Fruit fly (Drosophila melanogaster) whole organism, embryonic: ENCODE measurements around the gene CG16903.

Experiments used
- BEAF-32 ChIP-seq: fragments of 200-800 bp; sonication (Bioruptor generic); optimal IDR thresholded peaks from 3 replicates; lab custom pipeline; 2017; ENCODE audit warnings: missing biosample characterization, missing genetic modification characterization, mild to moderate bottlenecking, moderate library complexity, missing genetic modification reagents
- CG10147 ChIP-seq: fragments of 200-800 bp; sonication (Bioruptor generic); optimal IDR thresholded peaks from 2 replicates; lab custom pipeline; 2019; ENCODE audit warnings: missing biosample characterization, mild to moderate bottlenecking, missing genetic modification characterization, moderate library complexity
- CG10274 ChIP-seq: fragments of 200-800 bp; sonication (Bioruptor generic); optimal IDR thresholded peaks from 3 replicates; lab custom pipeline; 2017; ENCODE audit warnings: missing biosample characterization, mild to moderate bottlenecking, missing genetic modification characterization
- CG10543 ChIP-seq: fragments of 200-800 bp; sonication (Bioruptor generic); optimal IDR thresholded peaks from 3 replicates; lab custom pipeline; 2017; ENCODE audit warnings: missing biosample characterization, mild to moderate bottlenecking, missing genetic modification characterization, moderate library complexity
- CG12071 ChIP-seq: fragments of 200-800 bp; sonication (Bioruptor generic); optimal IDR thresholded peaks from 3 replicates; lab custom pipeline; 2018; ENCODE audit warnings: missing biosample characterization, mild to moderate bottlenecking, missing genetic modification characterization
- CG1233 ChIP-seq: fragments of 200-800 bp; sonication (Bioruptor generic); optimal IDR thresholded peaks from 4 replicates; lab custom pipeline; 2018; ENCODE audit warnings: missing biosample characterization, mild to moderate bottlenecking, missing genetic modification characterization
- CG14965 ChIP-seq: fragments of 200-800 bp; sonication (Bioruptor generic); optimal IDR thresholded peaks from 2 replicates; lab custom pipeline; 2016; ENCODE audit warnings: missing biosample characterization, missing genetic modification characterization, borderline replicate concordance
- CG15514 ChIP-seq: fragments of 200-800 bp; sonication (Bioruptor generic); optimal IDR thresholded peaks from 3 replicates; lab custom pipeline; 2017; ENCODE audit warnings: missing biosample characterization, missing genetic modification characterization, mild to moderate bottlenecking, moderate library complexity, missing genetic modification reagents
- CG17359 ChIP-seq: fragments of 200-800 bp; sonication (Bioruptor generic); optimal IDR thresholded peaks from 3 replicates; lab custom pipeline; 2018; ENCODE audit warnings: missing biosample characterization, mild to moderate bottlenecking, missing genetic modification characterization, moderate library complexity
- CG18476 ChIP-seq: fragments of 200-800 bp; sonication (Bioruptor generic); optimal IDR thresholded peaks from 2 replicates; lab custom pipeline; 2016; ENCODE audit warnings: missing biosample characterization, mild to moderate bottlenecking, missing genetic modification characterization
- CG3065 ChIP-seq: fragments of 200-800 bp; sonication (Bioruptor generic); optimal IDR thresholded peaks from 2 replicates; lab custom pipeline; 2016; ENCODE audit warnings: missing biosample characterization, missing genetic modification characterization
- CG4360 ChIP-seq: fragments of 200-800 bp; sonication (Bioruptor generic); IDR thresholded peaks from 2 replicates; pipeline ENCODE4 v1.3.6; 2022; ENCODE audit warnings: missing biosample characterization, missing genetic modification characterization
- CG4730 ChIP-seq: fragments of 200-800 bp; sonication (Bioruptor generic); IDR thresholded peaks from 2 replicates; pipeline ENCODE4 v1.3.6; 2022; ENCODE audit warnings: missing biosample characterization, missing genetic modification characterization
- CG6175 ChIP-seq: fragments of 200-800 bp; sonication (Bioruptor generic); IDR thresholded peaks from 3 replicates; pipeline ENCODE4 v1.3.6; 2022; ENCODE audit warnings: missing biosample characterization, missing genetic modification characterization
- CG7928 ChIP-seq: fragments of 200-800 bp; sonication (Bioruptor generic); optimal IDR thresholded peaks from 2 replicates; lab custom pipeline; 2017; ENCODE audit warnings: missing biosample characterization, mild to moderate bottlenecking, missing genetic modification characterization
- CHES-1-like ChIP-seq: fragments of 200-800 bp; sonication (Bioruptor generic); optimal IDR thresholded peaks from 2 replicates; lab custom pipeline; 2016; ENCODE audit warnings: missing biosample characterization, missing genetic modification characterization
- E2f1 ChIP-seq: fragments of 200-800 bp; sonication (Bioruptor generic); IDR thresholded peaks from 2 replicates; pipeline ENCODE4 v1.3.6; 2022; ENCODE audit warnings: missing biosample characterization, missing genetic modification characterization
- Elba2 ChIP-seq: fragments of 200-800 bp; sonication (Bioruptor generic); optimal IDR thresholded peaks from 3 replicates; lab custom pipeline; 2016; ENCODE audit warnings: missing biosample characterization, missing genetic modification characterization
- Gug ChIP-seq: fragments of 200-800 bp; sonication (Bioruptor generic); IDR thresholded peaks from 4 replicates; pipeline ENCODE4 v1.3.6; 2022; ENCODE audit warnings: missing biosample characterization, missing genetic modification characterization
- Hmr ChIP-seq: fragments of 200-800 bp; sonication (Bioruptor generic); optimal IDR thresholded peaks from 3 replicates; lab custom pipeline; 2017; ENCODE audit warnings: mild to moderate bottlenecking, missing biosample characterization, missing genetic modification reagents, missing genetic modification characterization
- Hr78 ChIP-seq, 2 experiments: fragments of 200-800 bp in 1 of 2; fragments of >200 bp in 1 of 2; sonication (Bioruptor generic) in 1 of 2; optimal IDR thresholded peaks; 2 replicates each; lab custom pipeline; 2017 to 2019; ENCODE audit warnings: missing biosample characterization in 2 of 2, missing genetic modification characterization in 2 of 2, mild to moderate bottlenecking in 1 of 2, moderate library complexity in 1 of 2
- Mes4 ChIP-seq: fragments of 200-800 bp; sonication (Bioruptor generic); optimal IDR thresholded peaks from 2 replicates; lab custom pipeline; 2016; ENCODE audit warnings: missing biosample characterization, missing genetic modification characterization
- NFAT ChIP-seq: fragments of 200-800 bp; sonication (Bioruptor generic); IDR thresholded peaks from 2 replicates; pipeline ENCODE4 v1.3.6; 2022; ENCODE audit warnings: missing biosample characterization, missing genetic modification characterization
- Neu2 ChIP-seq: fragments of 200-800 bp; sonication (Bioruptor generic); optimal IDR thresholded peaks from 3 replicates; lab custom pipeline; 2016; ENCODE audit warnings: missing biosample characterization, missing genetic modification characterization, borderline replicate concordance
- Oaz ChIP-seq: fragments of 200-800 bp; sonication (Bioruptor generic); IDR thresholded peaks from 2 replicates; pipeline ENCODE4 v1.3.6; 2022; ENCODE audit warnings: missing biosample characterization, missing genetic modification characterization
- amos ChIP-seq: fragments of 200-800 bp; sonication (Bioruptor generic); IDR thresholded peaks from 2 replicates; pipeline ENCODE4 v1.3.6; 2022; ENCODE audit warnings: missing biosample characterization, missing genetic modification characterization; ENCODE audit not compliant: partially characterized antibody
- az2 ChIP-seq: fragments of 200-800 bp; sonication (Bioruptor generic); optimal IDR thresholded peaks from 3 replicates; lab custom pipeline; 2016; ENCODE audit warnings: missing biosample characterization, missing genetic modification characterization
- cato ChIP-seq: fragments of 200-800 bp; sonication (Bioruptor generic); optimal IDR thresholded peaks from 2 replicates; lab custom pipeline; 2016; ENCODE audit warnings: missing biosample characterization, missing genetic modification characterization, borderline replicate concordance
- cg ChIP-seq: fragments of 200-800 bp; sonication (Bioruptor generic); optimal IDR thresholded peaks from 3 replicates; lab custom pipeline; 2019; ENCODE audit warnings: missing biosample characterization, mild to moderate bottlenecking, missing genetic modification characterization, moderate library complexity
- dati ChIP-seq: fragments of 200-800 bp; sonication (Bioruptor generic); IDR thresholded peaks from 2 replicates; pipeline ENCODE4 v1.3.6; 2022; ENCODE audit warnings: missing biosample characterization, missing genetic modification characterization
- dimm ChIP-seq: fragments of 200-800 bp; sonication (Bioruptor generic); IDR thresholded peaks from 2 replicates; pipeline ENCODE4 v1.3.6; 2022; ENCODE audit warnings: missing biosample characterization, missing genetic modification characterization
- dysf ChIP-seq: fragments of 200-800 bp; sonication (Bioruptor generic); IDR thresholded peaks from 3 replicates; pipeline ENCODE4 v1.3.6; 2022; ENCODE audit warnings: missing biosample characterization, missing genetic modification characterization
- ems ChIP-seq: fragments of 200-800 bp; sonication (Bioruptor generic); optimal IDR thresholded peaks from 3 replicates; lab custom pipeline; 2016; ENCODE audit warnings: missing biosample characterization, missing genetic modification characterization
- exex ChIP-seq: fragments of 200-800 bp; sonication (Bioruptor generic); optimal IDR thresholded peaks from 4 replicates; lab custom pipeline; 2018; ENCODE audit warnings: missing biosample characterization, mild to moderate bottlenecking, missing genetic modification characterization, moderate library complexity
- fd3F ChIP-seq: fragments of 200-800 bp; sonication (Bioruptor generic); optimal IDR thresholded peaks from 2 replicates; lab custom pipeline; 2018; ENCODE audit warnings: missing biosample characterization, mild to moderate bottlenecking, missing genetic modification characterization, moderate library complexity
- fru ChIP-seq: fragments of >200 bp; optimal IDR thresholded peaks from 2 replicates; lab custom pipeline; 2017
- h ChIP-seq: fragments of >200 bp; optimal IDR thresholded peaks from 2 replicates; lab custom pipeline; 2017
- ham ChIP-seq: fragments of 200-800 bp; sonication (Bioruptor generic); IDR thresholded peaks from 2 replicates; pipeline ENCODE4 v1.3.6; 2022; ENCODE audit warnings: missing biosample characterization, missing genetic modification characterization
- hbn ChIP-seq: fragments of 200-800 bp; sonication (Bioruptor generic); IDR thresholded peaks from 2 replicates; pipeline ENCODE4 v1.3.6; 2022; ENCODE audit warnings: missing biosample characterization, missing genetic modification characterization; ENCODE audit not compliant: partially characterized antibody
- ind ChIP-seq: fragments of 200-800 bp; sonication (Bioruptor generic); optimal IDR thresholded peaks from 3 replicates; lab custom pipeline; 2016; ENCODE audit warnings: missing biosample characterization, missing genetic modification characterization
- lab ChIP-seq: fragments of 200-800 bp; sonication (Bioruptor generic); optimal IDR thresholded peaks from 3 replicates; lab custom pipeline; 2017; ENCODE audit warnings: missing biosample characterization, missing genetic modification characterization, mild to moderate bottlenecking, moderate library complexity, missing genetic modification reagents
- p53 ChIP-seq: fragments of 200-800 bp; sonication (Bioruptor generic); optimal IDR thresholded peaks from 2 replicates; lab custom pipeline; 2016; ENCODE audit warnings: missing biosample characterization, missing genetic modification characterization
- pan ChIP-seq, 4 experiments: fragments of >200 bp in 3 of 4; fragments of 200-800 bp in 1 of 4; sonication (Bioruptor generic) in 1 of 4; optimal IDR thresholded peaks in 3 of 4; IDR thresholded peaks in 1 of 4; 2 replicates each; pipeline versions ENCODE4 v1.3.6 to Lab custom; 2017 to 2022; ENCODE audit warnings: missing biosample characterization in 2 of 4, missing genetic modification characterization in 2 of 4, mixed read lengths in 1 of 4
- sob ChIP-seq: fragments of 200-800 bp; sonication (Bioruptor generic); IDR thresholded peaks from 2 replicates; pipeline ENCODE4 v1.3.6; 2022; ENCODE audit warnings: missing biosample characterization, missing genetic modification characterization
- sug ChIP-seq: fragments of 200-800 bp; optimal IDR thresholded peaks from 2 replicates; lab custom pipeline; 2019; ENCODE audit warnings: missing biosample characterization, mild to moderate bottlenecking, missing genetic modification characterization, moderate library complexity
- trh ChIP-seq: fragments of 200-800 bp; sonication (Bioruptor generic); optimal IDR thresholded peaks from 2 replicates; lab custom pipeline; 2016; ENCODE audit warnings: missing biosample characterization, missing genetic modification characterization
- unpg ChIP-seq: fragments of 200-800 bp; sonication (Bioruptor generic); optimal IDR thresholded peaks from 3 replicates; lab custom pipeline; 2018; ENCODE audit warnings: missing biosample characterization, mild to moderate bottlenecking, missing genetic modification characterization, moderate library complexity
- z ChIP-seq: fragments of 200-800 bp; sonication (Bioruptor generic); IDR thresholded peaks from 3 replicates; pipeline ENCODE4 v1.3.6; 2022; ENCODE audit warnings: missing biosample characterization, missing genetic modification characterization

CG16903 gene

DNA sequence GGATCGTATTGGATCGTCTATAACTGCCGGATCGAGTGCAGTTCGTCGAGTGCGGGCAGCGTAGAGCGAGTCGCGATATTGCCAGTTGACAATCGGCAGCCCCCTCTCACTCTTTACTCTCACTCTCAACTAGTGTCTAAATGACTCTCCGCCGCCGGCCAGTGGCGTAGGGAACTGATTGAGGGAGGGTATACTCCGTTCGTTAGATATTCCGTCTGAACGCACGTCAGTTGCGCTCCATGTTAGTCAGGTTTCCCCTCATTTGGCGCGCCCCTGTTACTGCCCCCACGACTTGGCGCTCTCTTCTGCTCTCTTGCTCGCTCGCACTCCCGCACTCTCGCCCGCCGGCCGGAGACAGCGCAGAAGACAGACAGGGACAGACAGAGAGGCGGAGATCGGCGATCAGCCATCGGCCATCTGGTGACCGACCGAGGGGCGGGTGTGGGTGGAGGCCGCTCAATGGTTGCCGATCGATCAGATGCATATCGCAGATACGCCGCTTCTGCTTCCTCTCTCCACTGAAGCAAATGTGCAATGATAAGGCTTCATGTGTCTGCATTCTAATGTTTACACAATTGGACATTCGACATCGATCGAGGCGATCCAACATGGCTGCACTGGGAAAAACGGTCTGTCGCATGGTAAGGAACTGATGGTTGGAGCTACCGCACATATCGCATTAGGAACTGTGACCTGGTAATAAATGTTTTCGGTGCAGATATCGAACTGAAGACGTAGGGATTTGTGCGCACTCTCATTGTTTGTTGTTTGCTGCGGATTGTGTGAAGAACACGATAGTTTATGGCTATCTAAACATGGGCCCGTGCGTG lies 29.9 kb downstream of the CG16903 start, which contains the start of gene moody (continued):
- peak; percentile 99 for TF ChIP-seq ind
- peak; percentile 92 for TF ChIP-seq CG10274
- TF ChIP-seq CG6175 (GFP tag; lab: Robert Waterston, UW): peak; percentile 98
- peak; percentile 97 for TF ChIP-seq CG4730 (GFP tag; lab: Robert Waterston, UW)
- TF ChIP-seq dimm (GFP tag; lab: Robert Waterston, UW): peak; percentile 93
- peak; percentile 100 for TF ChIP-seq Gug (GFP tag; lab: Robert Waterston, UW)
- TF ChIP-seq z (GFP tag; lab: Robert Waterston, UW): peak; percentile 86
- peak; percentile 90 for TF ChIP-seq CG10147
- TF ChIP-seq hbn (GFP tag; lab: Robert Waterston, UW): peak; percentile 48; the same call in 1 of the 2 replicates
- peak; percentile 94 for TF ChIP-seq fd3F
- TF ChIP-seq Hmr (GFP tag; lab: Kevin White, UChicago): peak; percentile 99
- peak; percentile 99 for TF ChIP-seq CG10543 (GFP tag; lab: Kevin White, UChicago)
- TF ChIP-seq CHES-1-like (GFP tag; lab: Kevin White, UChicago): peak; percentile 98
- peak; percentile 97 for TF ChIP-seq az2
- peak; percentile 95 for TF ChIP-seq Oaz
- TF ChIP-seq amos (GFP tag; lab: Robert Waterston, UW): peak; percentile 38; the same call in 1 of the 2 replicates
- peak; percentile 95 for TF ChIP-seq Mes4 (GFP tag; lab: Kevin White, UChicago)
- peak; percentile 79 for TF ChIP-seq CG7928 (GFP tag; lab: Kevin White, UChicago)
- TF ChIP-seq trh (GFP tag; lab: Kevin White, UChicago): peak; percentile 78
- peak; percentile 97 for TF ChIP-seq dati (GFP tag; lab: Robert Waterston, UW)
- TF ChIP-seq p53 (GFP tag; lab: Kevin White, UChicago): peak; percentile 95
- TF ChIP-seq cg (GFP tag; lab: Kevin White, UChicago): peak; percentile 35
- no peak for TF ChIP-seq h (lab: Kevin White, UChicago)
- peak in 1 of 2 experiments; percentile 89 for TF ChIP-seq Hr78 (GFP tag; optimal IDR thresholded peaks at IDR 0.05; lab: Kevin White, UChicago)
- peak; percentile 99 for TF ChIP-seq sob (GFP tag; lab: Robert Waterston, UW)
- peak; percentile 74 for TF ChIP-seq CG14965 (GFP tag; lab: Kevin White, UChicago)
- peak; percentile 79 for TF ChIP-seq CG4360 (GFP tag; lab: Robert Waterston, UW)
- peak; percentile 85 for TF ChIP-seq exex (tag; lab: Kevin White, UChicago)
- TF ChIP-seq fru (lab: Kevin White, UChicago): no peak
- TF ChIP-seq unpg: peak; percentile 96
- peak; percentile 16 for TF ChIP-seq BEAF-32
- peak; percentile 92 for TF ChIP-seq ham (GFP tag; lab: Robert Waterston, UW)
- peak; percentile 70 for TF ChIP-seq Neu2 (GFP tag; lab: Kevin White, UChicago)
- TF ChIP-seq CG18476: peak; percentile 78
- peak; percentile 97 for TF ChIP-seq sug
- TF ChIP-seq lab (GFP tag; lab: Kevin White, UChicago): peak; percentile 99
- TF ChIP-seq CG12071 (GFP tag; lab: Kevin White, UChicago): peak; percentile 98
- TF ChIP-seq dysf (GFP tag; lab: Robert Waterston, UW): peak; percentile 98
- TF ChIP-seq ems (GFP tag; lab: Kevin White, UChicago): peak; percentile 98
- TF ChIP-seq CG3065 (GFP tag; lab: Kevin White, UChicago): peak; percentile 90
- peak; percentile 98 for TF ChIP-seq E2f1 (GFP tag; lab: Robert Waterston, UW)
- no peak for TF ChIP-seq pan (optimal IDR thresholded peaks at IDR 0.05; lab: Kevin White, UChicago)
- TF ChIP-seq pan (GFP tag; optimal IDR thresholded peaks at IDR 0.05 in 1 of 2, IDR thresholded peaks at IDR 0.05 in 1 of 2): peak in 1 of 2 experiments; percentile 99
- peak; percentile 95 for TF ChIP-seq CG15514 (GFP tag; lab: Kevin White, UChicago)
- TF ChIP-seq Elba2: no peak
- peak; percentile 97 for TF ChIP-seq CG17359 (tag; lab: Kevin White, UChicago)
- TF ChIP-seq CG1233 (GFP tag; lab: Kevin White, UChicago): peak; percentile 94
- TF ChIP-seq NFAT (GFP tag; lab: Robert Waterston, UW): peak; percentile 100
- peak; percentile 92 for TF ChIP-seq cato
